Worm (Caenorhabditis elegans): ENCODE results near the gene F37A4.2.
A peak's percentile ranks its signal among the peaks of the same experiment; 100 is the strongest.

Gene F37A4.2

ce11 chrIII:6709983-6710382 lies 12.3 kb upstream of the F37A4.2 start, which contains the start of gene isw-1:
Gene isw-1, minus strand, starts transcription at chrIII:6710100.
- TF ChIP-seq zfh-2 (GFP tag; conservative IDR thresholded peaks at IDR 0.05), result no peak
- no peak for TF ChIP-seq B0336.3 (GFP tag; IDR thresholded peaks at IDR 0.05)
- peak; percentile 82 for TF ChIP-seq dox-1 (GFP tag; IDR thresholded peaks at IDR 0.05)
- no peak for TF ChIP-seq nhr-179 (tag; optimal IDR thresholded peaks at IDR 0.05)
- TF ChIP-seq hsf-1 (GFP tag; IDR thresholded peaks at IDR 0.05), result peak; percentile 82
- TF ChIP-seq tlf-1 (GFP tag; optimal IDR thresholded peaks at IDR 0.05), result peak; percentile 69
- peak; percentile 97 for TF ChIP-seq madf-6 (GFP tag; IDR thresholded peaks at IDR 0.05)
- no peak for TF ChIP-seq bed-1 (GFP tag; IDR thresholded peaks at IDR 0.05)
- TF ChIP-seq ztf-3 (GFP tag; optimal IDR thresholded peaks at IDR 0.05), result no peak
- TF ChIP-seq hlh-12 (tag; optimal IDR thresholded peaks at IDR 0.05), result no peak
- no peak for TF ChIP-seq F10E7.11 (tag; optimal IDR thresholded peaks at IDR 0.05)
- no peak for TF ChIP-seq sptf-2 (GFP tag; optimal IDR thresholded peaks at IDR 0.05)
- TF ChIP-seq ceh-40 (GFP tag; IDR thresholded peaks at IDR 0.05), result no peak
- no peak for TF ChIP-seq let-526 (GFP tag; IDR thresholded peaks at IDR 0.05)
- no peak for TF ChIP-seq atf-7 (tag; optimal IDR thresholded peaks at IDR 0.05)
- peak; percentile 85 for TF ChIP-seq snpc-3.4 (tag; optimal IDR thresholded peaks at IDR 0.05)
- TF ChIP-seq pha-4 (tag; optimal IDR thresholded peaks at IDR 0.05), result no peak
- TF ChIP-seq somi-1 (GFP tag; optimal IDR thresholded peaks at IDR 0.05), result no peak
- TF ChIP-seq mcd-1 (GFP tag; IDR thresholded peaks at IDR 0.05), result peak; percentile 65; the same call in 1 of the 2 replicates
- TF ChIP-seq madf-10 (tag; optimal IDR thresholded peaks at IDR 0.05), result no peak
- peak; percentile 93 for TF ChIP-seq lin-54 (GFP tag; optimal IDR thresholded peaks at IDR 0.05)
- TF ChIP-seq nfya-2 (GFP tag; IDR thresholded peaks at IDR 0.05), result no peak
- TF ChIP-seq attf-5 (GFP tag; optimal IDR thresholded peaks at IDR 0.05), result peak; percentile 30
- TF ChIP-seq pbrm-1 (GFP tag; IDR thresholded peaks at IDR 0.05), result peak; percentile 60; the same call in 1 of the 2 replicates
- TF ChIP-seq chd-7 (tag; optimal IDR thresholded peaks at IDR 0.05), result no peak
- TF ChIP-seq lir-1 (GFP tag; conservative IDR thresholded peaks at IDR 0.05), result no peak
- TF ChIP-seq lin-35 (GFP tag; optimal IDR thresholded peaks at IDR 0.05), result peak in 2 of 3 experiments; percentile 76 to 92
- TF ChIP-seq ztf-25 (GFP tag; IDR thresholded peaks at IDR 0.05), result no peak
- TF ChIP-seq ceh-100 (GFP tag; IDR thresholded peaks at IDR 0.05), result no peak
- TF ChIP-seq hlh-26 (GFP tag; conservative IDR thresholded peaks at IDR 0.05), result no peak
- TF ChIP-seq F23B12.7 (tag; optimal IDR thresholded peaks at IDR 0.05; ENCODE audit: insufficient read depth), result peak; percentile 47
- peak; percentile 85 for TF ChIP-seq xnd-1 (tag; optimal IDR thresholded peaks at IDR 0.05)
- 0 out of 2 replicates have a peak, but pooled peaks have one; percentile 51 for TF ChIP-seq Y95B8A.8 (GFP tag; IDR thresholded peaks at IDR 0.05)
- peak; percentile 75 for TF ChIP-seq lsl-1 (GFP tag; optimal IDR thresholded peaks at IDR 0.05)
- no peak for TF ChIP-seq ama-1 (optimal IDR thresholded peaks at IDR 0.05)
- TF ChIP-seq ama-1 (GFP tag; optimal IDR thresholded peaks at IDR 0.05), result no peak
- 0 out of 2 replicates have a peak, but pooled peaks have one; percentile 18 for TF ChIP-seq C17E4.6 (GFP tag; IDR thresholded peaks at IDR 0.05)
- no peak for TF ChIP-seq B0261.1 (tag; optimal IDR thresholded peaks at IDR 0.05)
- no peak for TF ChIP-seq snpc-1.3 (tag; optimal IDR thresholded peaks at IDR 0.05; ENCODE audit: insufficient read depth)
- no peak for TF ChIP-seq akir-1 (GFP tag; optimal IDR thresholded peaks at IDR 0.05)
- no peak for TF ChIP-seq sea-2 (GFP tag; IDR thresholded peaks at IDR 0.05)
- peak; percentile 78 for TF ChIP-seq ekl-4 (GFP tag; IDR thresholded peaks at IDR 0.05)
- peak; percentile 58; the same call in 1 of the 2 replicates for TF ChIP-seq hmg-1.2 (GFP tag; IDR thresholded peaks at IDR 0.05)
- no peak for TF ChIP-seq zim-3 (tag; optimal IDR thresholded peaks at IDR 0.05)
- peak; percentile 80 for TF ChIP-seq attf-3 (GFP tag; conservative IDR thresholded peaks at IDR 0.05)
- TF ChIP-seq mxl-1 (tag; optimal IDR thresholded peaks at IDR 0.05), result no peak
- no peak for TF ChIP-seq fkh-3 (tag; optimal IDR thresholded peaks at IDR 0.05)
- no peak for TF ChIP-seq nfya-1 (tag; optimal IDR thresholded peaks at IDR 0.05; ENCODE audit: borderline replicate concordance, insufficient read depth)
- TF ChIP-seq ccch-3 (GFP tag; optimal IDR thresholded peaks at IDR 0.05), result no peak
- no peak for TF ChIP-seq sdz-38 (tag; optimal IDR thresholded peaks at IDR 0.05)

All from whole organism, young adult.